Fruit fly (Drosophila melanogaster) whole organism: ENCODE data around the gene CG44014.

ENCODE experiments used
- CG8478 ChIP-seq: fragments of >200 bp; optimal IDR thresholded peaks from 2 replicates; lab custom pipeline; 2018; ENCODE audit warnings: inconsistent platforms
- Dll ChIP-seq: fragments of >200 bp; optimal IDR thresholded peaks from 2 replicates; lab custom pipeline; 2017
- pan ChIP-seq: fragments of >200 bp; optimal IDR thresholded peaks from 2 replicates; lab custom pipeline; 2017
- psq ChIP-seq: fragments of >200 bp; optimal IDR thresholded peaks from 2 replicates; lab custom pipeline; 2017
- usp ChIP-seq: fragments of >200 bp; optimal IDR thresholded peaks from 2 replicates; lab custom pipeline; 2017; ENCODE audit warnings: missing biosample characterization, missing genetic modification characterization, mixed read lengths

- no peak for TF ChIP-seq pan (lab: Kevin White, UChicago)
- no peak for TF ChIP-seq psq (lab: Kevin White, UChicago)
- TF ChIP-seq CG8478 (lab: Kevin White, UChicago) = no peak
- no peak for TF ChIP-seq usp
- TF ChIP-seq Dll (lab: Kevin White, UChicago) = no peak
These were observed 35.2 kb downstream of the CG44014 start for dm6 chr3R:15473360-15473938.
